Worm (Caenorhabditis elegans) whole organism, L4 larva: ENCODE results near the gene pqn-27.
A peak's percentile ranks its signal among the peaks of the same experiment; 100 is the strongest.

Experiments used
- F44E2.7 ChIP-seq: fragments of 200-800 bp; sonication (Bioruptor generic); IDR thresholded peaks from 2 replicates; pipeline ENCODE4 v2.1.2; 2022; ENCODE audit warnings: missing genetic modification characterization, missing compliant biosample characterization
- aha-1 ChIP-seq: fragments of 150-350 bp; peaks from one replicate; lab custom pipeline; 2014; ENCODE audit warnings: missing biosample characterization, missing genetic modification characterization
- ceh-20 ChIP-seq: fragments of 200-800 bp; sonication (Bioruptor generic); IDR thresholded peaks from 2 replicates; pipeline ENCODE4 v1.3.6; 2022; ENCODE audit warnings: missing genetic modification reagents, missing genetic modification characterization, missing compliant biosample characterization
- ceh-62 ChIP-seq: sonication (generic microtip); optimal IDR thresholded peaks from 2 replicates; lab custom pipeline; 2017; ENCODE audit warnings: missing biosample characterization, missing genetic modification characterization
- daf-16 ChIP-seq, 3 experiments: sonication (generic microtip); optimal IDR thresholded peaks; 2 replicates each; lab custom pipeline; 2016 to 2017; ENCODE audit warnings: missing genetic modification characterization in 3 of 3, missing genetic modification reagents in 3 of 3, mild to moderate bottlenecking in 2 of 3, missing compliant biosample characterization in 2 of 3, missing biosample characterization in 1 of 3, moderate library complexity in 1 of 3
- daf-19 ChIP-seq: fragments of 200-800 bp; sonication (Bioruptor generic); conservative IDR thresholded peaks from 2 replicates; pipeline ENCODE4 v1.3.6; 2022; ENCODE audit warnings: missing genetic modification characterization, missing compliant biosample characterization
- dpl-1 ChIP-seq: fragments of 150-350 bp; optimal IDR thresholded peaks from 2 replicates; lab custom pipeline; 2014; ENCODE audit warnings: missing biosample characterization, missing genetic modification reagents, missing genetic modification characterization
- dve-1 ChIP-seq: sonication (generic microtip); optimal IDR thresholded peaks from 2 replicates; lab custom pipeline; 2017; ENCODE audit warnings: antibody characterized with exemption, mild to moderate bottlenecking, missing genetic modification characterization, missing compliant biosample characterization; ENCODE audit not compliant: insufficient read depth
- egl-27 ChIP-seq: sonication (generic microtip); optimal IDR thresholded peaks from 3 replicates; lab custom pipeline; 2017; ENCODE audit warnings: missing biosample characterization, missing genetic modification reagents, missing genetic modification characterization
- fkh-10 ChIP-seq: fragments of 150-350 bp; optimal IDR thresholded peaks from 2 replicates; lab custom pipeline; 2014; ENCODE audit warnings: missing biosample characterization, missing genetic modification reagents, missing genetic modification characterization
- gei-8 ChIP-seq: fragments of 200-800 bp; sonication (Bioruptor generic); optimal IDR thresholded peaks from 2 replicates; lab custom pipeline; 2018; ENCODE audit warnings: mild to moderate bottlenecking, missing genetic modification characterization, missing compliant biosample characterization
- hif-1 ChIP-seq, 2 experiments: sonication (generic microtip); optimal IDR thresholded peaks; 2 replicates each; lab custom pipeline; 2016 to 2017; ENCODE audit warnings: missing compliant biosample characterization in 2 of 2, missing genetic modification characterization in 2 of 2, missing genetic modification reagents in 2 of 2, missing genotype in 2 of 2, mild to moderate bottlenecking in 1 of 2
- hlh-11 ChIP-seq: fragments of 200-800 bp; sonication (Bioruptor generic); optimal IDR thresholded peaks from 2 replicates; lab custom pipeline; 2018; ENCODE audit warnings: mild to moderate bottlenecking, missing genetic modification characterization, missing compliant biosample characterization
- hlh-30 ChIP-seq: sonication (generic microtip); optimal IDR thresholded peaks from 2 replicates; lab custom pipeline; 2017; ENCODE audit warnings: antibody characterized with exemption, mild to moderate bottlenecking, missing genetic modification characterization, missing compliant biosample characterization; ENCODE audit not compliant: insufficient read depth
- lin-38 ChIP-seq: fragments of 200-800 bp; sonication (Bioruptor generic); IDR thresholded peaks from 2 replicates; pipeline ENCODE4 v1.3.6; 2022; ENCODE audit warnings: missing genetic modification reagents, missing genetic modification characterization, missing compliant biosample characterization
- lsy-2 ChIP-seq, 2 experiments: fragments of 150-350 bp in 1 of 2; sonication (generic microtip) in 1 of 2; optimal IDR thresholded peaks; 2 replicates each; lab custom pipeline; 2014 to 2017; ENCODE audit warnings: missing biosample characterization in 2 of 2, missing genetic modification characterization in 2 of 2
- madf-5 ChIP-seq, 2 experiments: fragments of 200-800 bp; sonication (Bioruptor generic); IDR thresholded peaks; 2 replicates each; pipeline ENCODE4 v1.3.6; 2022; ENCODE audit warnings: missing compliant biosample characterization in 2 of 2, missing genetic modification characterization in 2 of 2
- mep-1 ChIP-seq: fragments of 150-350 bp; sonication (generic microtip); optimal IDR thresholded peaks from 3 replicates; lab custom pipeline; 2014; ENCODE audit warnings: missing biosample characterization, missing genetic modification characterization
- mes-2 ChIP-seq: sonication (generic microtip); optimal IDR thresholded peaks from 2 replicates; lab custom pipeline; 2016; ENCODE audit warnings: missing genotype, mild to moderate bottlenecking, missing genetic modification characterization, missing compliant biosample characterization; ENCODE audit not compliant: poor library complexity, severe bottlenecking
- mxl-2 ChIP-seq: fragments of 200-800 bp; sonication (Bioruptor generic); conservative IDR thresholded peaks from 2 replicates; pipeline ENCODE4 v1.3.6; 2022; ENCODE audit warnings: missing genetic modification reagents, missing genetic modification characterization, missing compliant biosample characterization
- nhr-11 ChIP-seq: fragments of 150-350 bp; optimal IDR thresholded peaks from 2 replicates; lab custom pipeline; 2014; ENCODE audit warnings: missing biosample characterization, missing genetic modification characterization
- nhr-237 ChIP-seq: sonication (generic microtip); optimal IDR thresholded peaks from 2 replicates; lab custom pipeline; 2017; ENCODE audit warnings: missing biosample characterization, missing genetic modification characterization
- nhr-28 ChIP-seq: fragments of 150-350 bp; optimal IDR thresholded peaks from 2 replicates; lab custom pipeline; 2014; ENCODE audit warnings: missing biosample characterization, missing genetic modification characterization
- nhr-41 ChIP-seq: fragments of 200-800 bp; sonication (Bioruptor generic); IDR thresholded peaks from 2 replicates; pipeline ENCODE4 v1.3.6; 2022; ENCODE audit warnings: missing genetic modification reagents, missing genetic modification characterization, missing compliant biosample characterization
- nhr-77 ChIP-seq: fragments of 150-350 bp; optimal IDR thresholded peaks from 2 replicates; lab custom pipeline; 2014; ENCODE audit warnings: missing biosample characterization, missing genetic modification characterization
- pha-4 ChIP-seq, 2 experiments: fragments of 150-350 bp in 1 of 2; fragments of 200-800 bp in 1 of 2; sonication (Bioruptor generic) in 1 of 2; IDR thresholded peaks in 1 of 2; optimal IDR thresholded peaks in 1 of 2; 2 replicates each; pipeline versions ENCODE4 v1.3.6 to Lab custom; 2014 to 2022; ENCODE audit warnings: missing genetic modification characterization in 2 of 2, missing genetic modification reagents in 2 of 2, missing biosample characterization in 1 of 2, missing compliant biosample characterization in 1 of 2
- php-3 ChIP-seq: fragments of 200-800 bp; sonication (Bioruptor generic); IDR thresholded peaks from 2 replicates; pipeline ENCODE4 v1.3.6; 2022; ENCODE audit warnings: missing genetic modification reagents, missing genetic modification characterization, missing compliant biosample characterization
- pqm-1 ChIP-seq: sonication (generic microtip); optimal IDR thresholded peaks from 2 replicates; lab custom pipeline; 2017; ENCODE audit warnings: missing biosample characterization, missing genetic modification characterization
- rbr-2 ChIP-seq: sonication (generic microtip); optimal IDR thresholded peaks from 2 replicates; lab custom pipeline; 2016; ENCODE audit warnings: missing genotype, missing genetic modification characterization, missing compliant biosample characterization
- snpc-4 ChIP-seq: fragments of 150-350 bp; optimal IDR thresholded peaks from 2 replicates; lab custom pipeline; 2014; ENCODE audit warnings: missing biosample characterization, missing genetic modification characterization
- unc-130 ChIP-seq: sonication (generic microtip); optimal IDR thresholded peaks from 2 replicates; lab custom pipeline; 2016; ENCODE audit warnings: missing genetic modification reagents, missing genetic modification characterization, missing compliant biosample characterization
- unc-62 ChIP-seq, 3 experiments: fragments of 150-350 bp in 1 of 3; sonication (generic microtip); optimal IDR thresholded peaks in 2 of 3; peaks in 1 of 3; 1 replicate in 1 of 3; 2 replicates in 2 of 3; lab custom pipeline; 2014 to 2017; ENCODE audit warnings: missing biosample characterization in 3 of 3, missing genetic modification characterization in 3 of 3, missing genetic modification reagents in 3 of 3, missing genotype in 1 of 3
- ztf-7 ChIP-seq: fragments of 150-350 bp; optimal IDR thresholded peaks from 2 replicates; lab custom pipeline; 2014; ENCODE audit warnings: missing biosample characterization, missing genetic modification characterization

pqn-27 gene

ce11 chrII:13505386-13505785 lies 44.9 kb upstream of the pqn-27 start:
- no peak for TF ChIP-seq daf-19
- peak in 1 of 2 experiments; percentile 95 for TF ChIP-seq unc-62 (GFP tag; optimal IDR thresholded peaks at IDR 0.05 in 1 of 2; lab: Kevin White, UChicago)
- no peak for TF ChIP-seq unc-62 (tag; optimal IDR thresholded peaks at IDR 0.05; lab: Kevin White, UChicago)
- TF ChIP-seq nhr-41 (GFP tag; lab: Robert Waterston, UW): no peak
- TF ChIP-seq hlh-11: no peak
- TF ChIP-seq, all 104 proteins: peak for 1

- TF ChIP-seq madf-5 (GFP tag; IDR thresholded peaks at IDR 0.05; lab: Robert Waterston, UW): no peak
- no peak for TF ChIP-seq nhr-41 (GFP tag; lab: Robert Waterston, UW)
- no peak for TF ChIP-seq ztf-7 (tag; lab: Kevin White, UChicago)
- no peak for TF ChIP-seq F44E2.7
Observed at ce11 chrII:13503653-13504052, 43.2 kb upstream of the pqn-27 start, which contains the start of gene F54F11.1. Gene F54F11.1 (plus strand): TSS chrII:13503953.

- TF ChIP-seq snpc-4 (tag; lab: Kevin White, UChicago) (no peak), unc-62 (GFP tag; optimal IDR thresholded peaks at IDR 0.05 in 1 of 2; lab: Kevin White, UChicago) (peak in 1 of 2 experiments; percentile 5), unc-62 (tag; optimal IDR thresholded peaks at IDR 0.05; lab: Kevin White, UChicago) (no peak)
- TF ChIP-seq, all 104 proteins: peak for 1
Observed at ce11 chrII:13501575-13501974, 41.1 kb upstream of the pqn-27 start, which contains the start of gene F45H10.5. Gene F45H10.5 (plus strand): TSS chrII:13501875.

ce11 chrII:13500582-13500981 lies 40.1 kb upstream of the pqn-27 start:
- TF ChIP-seq aha-1 (tag; lab: Kevin White, UChicago) (peak; percentile 76), unc-62 (GFP tag; optimal IDR thresholded peaks at IDR 0.05 in 1 of 2; lab: Kevin White, UChicago) (peak in 1 of 2 experiments; percentile 21), unc-62 (tag; optimal IDR thresholded peaks at IDR 0.05; lab: Kevin White, UChicago) (no peak), F44E2.7 (no peak)
- TF ChIP-seq, all 104 proteins: peak for 2

ce11 chrII:13495718-13496117 lies 35.3 kb upstream of the pqn-27 start, which contains the start of gene drr-1:
Gene drr-1 (minus strand): TSS chrII:13495900.
- TF ChIP-seq hif-1 (tag; optimal IDR thresholded peaks at IDR 0.05; lab: Kevin White, UChicago): no peak
- TF ChIP-seq aha-1 (tag; lab: Kevin White, UChicago): peak; percentile 45
- TF ChIP-seq ceh-20 (GFP tag; lab: Robert Waterston, UW): no peak
- TF ChIP-seq ceh-62 (tag; lab: Kevin White, UChicago): no peak
- peak in 1 of 2 experiments; percentile 4 for TF ChIP-seq lsy-2 (tag; optimal IDR thresholded peaks at IDR 0.05; lab: Kevin White, UChicago)
- TF ChIP-seq nhr-237: no peak
- peak; percentile 97 for TF ChIP-seq nhr-28
- TF ChIP-seq nhr-77 (tag; lab: Kevin White, UChicago): peak; percentile 38
- TF ChIP-seq dve-1: peak; percentile 44
- no peak for TF ChIP-seq nhr-41 (GFP tag; lab: Robert Waterston, UW)
- TF ChIP-seq dpl-1 (GFP tag; lab: Kevin White, UChicago): no peak
- TF ChIP-seq gei-8 (GFP tag; lab: Kevin White, UChicago): no peak
- peak; percentile 33 for TF ChIP-seq hlh-11
- no peak for TF ChIP-seq daf-16 (GFP tag; optimal IDR thresholded peaks at IDR 0.05; lab: Kevin White, UChicago)
- peak; percentile 87 for TF ChIP-seq daf-16 (tag; optimal IDR thresholded peaks at IDR 0.05; lab: Kevin White, UChicago)
- no peak for TF ChIP-seq pqm-1 (tag; lab: Kevin White, UChicago)

- TF ChIP-seq mes-2 (tag; lab: Kevin White, UChicago) (peak; percentile 71), php-3 (peak; percentile 14; the same call in 1 of the 2 replicates), lsy-2 (tag; optimal IDR thresholded peaks at IDR 0.05; lab: Kevin White, UChicago) (peak in 1 of 2 experiments; percentile 72), rbr-2 (tag; lab: Kevin White, UChicago) (peak; percentile 29), lin-38 (GFP tag; lab: Robert Waterston, UW) (peak; percentile 51), dpl-1 (GFP tag; lab: Kevin White, UChicago) (peak; percentile 34), mxl-2 (no peak), pha-4 (GFP tag; IDR thresholded peaks at IDR 0.05; lab: Robert Waterston, UW) (peak; percentile 20; the same call in 1 of the 2 replicates), pha-4 (tag; optimal IDR thresholded peaks at IDR 0.05; lab: Kevin White, UChicago) (peak; percentile 49), unc-130 (GFP tag; lab: Kevin White, UChicago) (no peak), ceh-20 (GFP tag; lab: Robert Waterston, UW) (0 out of 2 replicates have a peak, but pooled peaks have one; percentile 10), dve-1 (peak; percentile 62), fkh-10 (GFP tag; lab: Kevin White, UChicago) (no peak), nhr-77 (tag; lab: Kevin White, UChicago) (peak; percentile 46), mep-1 (tag; lab: Kevin White, UChicago) (peak; percentile 22), ztf-7 (tag; lab: Kevin White, UChicago) (peak; percentile 17), daf-16 (GFP tag; optimal IDR thresholded peaks at IDR 0.05; lab: Kevin White, UChicago) (no peak), daf-16 (tag; optimal IDR thresholded peaks at IDR 0.05; lab: Kevin White, UChicago) (peak; percentile 83), hlh-30 (tag; lab: Kevin White, UChicago) (peak; percentile 22), nhr-28 (peak; percentile 26), nhr-11 (tag; lab: Kevin White, UChicago) (no peak), egl-27 (no peak)
Observed at ce11 chrII:13494762-13495161, 34.3 kb upstream of the pqn-27 start.
